Worm (Caenorhabditis elegans): ENCODE measurements around the gene Y7A5A.7.

DNA sequence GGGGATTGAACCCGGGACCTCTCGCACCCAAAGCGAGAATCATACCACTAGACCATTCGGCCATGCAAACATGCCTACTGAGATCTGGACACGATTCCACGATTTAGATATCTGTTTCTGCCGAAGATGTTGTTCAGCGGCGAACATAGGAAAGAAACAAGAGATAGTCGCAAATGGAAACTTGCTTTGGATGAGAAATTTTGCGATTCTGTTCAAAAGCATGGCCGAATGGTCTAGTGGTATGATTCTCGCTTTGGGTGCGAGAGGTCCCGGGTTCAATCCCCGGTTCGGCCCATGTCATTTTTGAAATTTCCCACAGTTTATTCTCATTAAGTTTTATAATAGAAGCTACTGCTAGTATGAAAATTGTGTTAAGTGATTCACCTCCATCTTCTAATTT lies 7.3 kb downstream of the Y7A5A.7 start:
- TF ChIP-seq lsy-2 (tag; optimal IDR thresholded peaks at IDR 0.05) (no peak), fkh-4 (tag; optimal IDR thresholded peaks at IDR 0.05; ENCODE audit: borderline replicate concordance) (no peak), nhr-237 (tag; optimal IDR thresholded peaks at IDR 0.05) (no peak), ceh-63 (GFP tag; optimal IDR thresholded peaks at IDR 0.05) (no peak), pax-3 (tag; optimal IDR thresholded peaks at IDR 0.05) (no peak), ama-1 (optimal IDR thresholded peaks at IDR 0.05) (no peak)
